Fruit fly (Drosophila melanogaster) whole organism, embryonic: ENCODE data around the gene Cdk7.

Experiments
- ATbp ChIP-seq: fragments of 200-800 bp; sonication (Bioruptor generic); optimal IDR thresholded peaks from 2 replicates; lab custom pipeline; 2017; ENCODE audit warnings: missing biosample characterization, mild to moderate bottlenecking, missing genetic modification characterization, missing genetic modification reagents
- B-H1 ChIP-seq: fragments of 200-800 bp; sonication (Bioruptor generic); IDR thresholded peaks from 3 replicates; pipeline ENCODE4 v1.3.6; 2022; ENCODE audit warnings: missing biosample characterization, missing genetic modification characterization
- B-H2 ChIP-seq: fragments of 200-800 bp; sonication (Bioruptor generic); optimal IDR thresholded peaks from 2 replicates; lab custom pipeline; 2018; ENCODE audit warnings: missing biosample characterization, mild to moderate bottlenecking, missing genetic modification characterization
- CG10147 ChIP-seq: fragments of 200-800 bp; sonication (Bioruptor generic); optimal IDR thresholded peaks from 2 replicates; lab custom pipeline; 2019; ENCODE audit warnings: missing biosample characterization, mild to moderate bottlenecking, missing genetic modification characterization, moderate library complexity
- CG10209 ChIP-seq: fragments of 200-800 bp; sonication (Bioruptor generic); optimal IDR thresholded peaks from 3 replicates; lab custom pipeline; 2017; ENCODE audit warnings: missing biosample characterization, mild to moderate bottlenecking, missing genetic modification characterization, missing genetic modification reagents
- CG11247 ChIP-seq: fragments of 200-800 bp; sonication (Bioruptor generic); IDR thresholded peaks from 2 replicates; pipeline ENCODE4 v1.3.6; 2022; ENCODE audit warnings: missing biosample characterization, missing genetic modification characterization
- CG11456 ChIP-seq: fragments of 200-800 bp; sonication (Bioruptor generic); IDR thresholded peaks from 3 replicates; pipeline ENCODE4 v1.3.6; 2022; ENCODE audit warnings: missing biosample characterization, missing genetic modification characterization
- CG11504 ChIP-seq: fragments of 200-800 bp; sonication (Bioruptor generic); optimal IDR thresholded peaks from 3 replicates; lab custom pipeline; 2019; ENCODE audit warnings: missing biosample characterization, mild to moderate bottlenecking, missing genetic modification characterization, moderate library complexity
- CG12236 ChIP-seq: fragments of 200-800 bp; sonication (Bioruptor generic); optimal IDR thresholded peaks from 2 replicates; lab custom pipeline; 2016; ENCODE audit warnings: missing biosample characterization, missing genetic modification characterization
- CG14965 ChIP-seq: fragments of 200-800 bp; sonication (Bioruptor generic); optimal IDR thresholded peaks from 2 replicates; lab custom pipeline; 2016; ENCODE audit warnings: missing biosample characterization, missing genetic modification characterization, borderline replicate concordance
- CG1647 ChIP-seq: fragments of 200-800 bp; sonication (Bioruptor generic); optimal IDR thresholded peaks from 3 replicates; lab custom pipeline; 2016; ENCODE audit warnings: missing biosample characterization, missing genetic modification characterization
- CG17359 ChIP-seq: fragments of 200-800 bp; sonication (Bioruptor generic); optimal IDR thresholded peaks from 3 replicates; lab custom pipeline; 2018; ENCODE audit warnings: missing biosample characterization, mild to moderate bottlenecking, missing genetic modification characterization, moderate library complexity
- CG17612 ChIP-seq: fragments of 200-800 bp; sonication (Bioruptor generic); IDR thresholded peaks from 2 replicates; pipeline ENCODE4 v1.3.6; 2022; ENCODE audit warnings: missing biosample characterization, missing genetic modification characterization
- CG2678 ChIP-seq: fragments of 200-800 bp; sonication (Bioruptor generic); optimal IDR thresholded peaks from 3 replicates; lab custom pipeline; 2019; ENCODE audit warnings: missing biosample characterization, mild to moderate bottlenecking, missing genetic modification characterization, moderate library complexity
- CG31224 ChIP-seq: fragments of 200-800 bp; sonication (Bioruptor generic); IDR thresholded peaks from 2 replicates; pipeline ENCODE4 v1.3.6; 2022; ENCODE audit warnings: missing biosample characterization, missing genetic modification characterization
- CG3407 ChIP-seq: fragments of 200-800 bp; sonication (Bioruptor generic); optimal IDR thresholded peaks from 2 replicates; lab custom pipeline; 2018; ENCODE audit warnings: missing biosample characterization, mild to moderate bottlenecking, missing genetic modification characterization
- CG5953 ChIP-seq: fragments of 200-800 bp; sonication (Bioruptor generic); IDR thresholded peaks from 2 replicates; pipeline ENCODE4 v1.3.6; 2022; ENCODE audit warnings: missing biosample characterization, missing genetic modification characterization
- CG7786 ChIP-seq: fragments of 200-800 bp; sonication (Bioruptor generic); optimal IDR thresholded peaks from 2 replicates; lab custom pipeline; 2016; ENCODE audit warnings: missing biosample characterization, missing genetic modification characterization
- CG7987 ChIP-seq: fragments of 200-800 bp; sonication (Bioruptor generic); optimal IDR thresholded peaks from 2 replicates; lab custom pipeline; 2018; ENCODE audit warnings: missing biosample characterization, mild to moderate bottlenecking, missing genetic modification characterization, moderate library complexity
- CG8388 ChIP-seq: fragments of 200-800 bp; sonication (Bioruptor generic); optimal IDR thresholded peaks from 2 replicates; lab custom pipeline; 2019; ENCODE audit warnings: missing biosample characterization, mild to moderate bottlenecking, missing genetic modification characterization, moderate library complexity
- CTCF ChIP-seq: fragments of 200-800 bp; sonication (Bioruptor generic); optimal IDR thresholded peaks from 2 replicates; lab custom pipeline; 2017; ENCODE audit warnings: missing biosample characterization, mild to moderate bottlenecking, missing genetic modification characterization, moderate library complexity
- CoRest ChIP-seq: fragments of 200-800 bp; sonication (Bioruptor generic); optimal IDR thresholded peaks from 3 replicates; lab custom pipeline; 2018; ENCODE audit warnings: missing biosample characterization, mild to moderate bottlenecking, missing genetic modification characterization, moderate library complexity
- CrebB ChIP-seq: fragments of 200-800 bp; sonication (Bioruptor generic); optimal IDR thresholded peaks from 3 replicates; lab custom pipeline; 2018; ENCODE audit warnings: missing biosample characterization, mild to moderate bottlenecking, missing genetic modification characterization
- D19B ChIP-seq: fragments of 200-800 bp; sonication (Bioruptor generic); optimal IDR thresholded peaks from 2 replicates; lab custom pipeline; 2017; ENCODE audit warnings: missing biosample characterization, mild to moderate bottlenecking, missing genetic modification characterization
- Dip3 ChIP-seq: fragments of 200-800 bp; sonication (Bioruptor generic); optimal IDR thresholded peaks from 3 replicates; lab custom pipeline; 2016; ENCODE audit warnings: missing biosample characterization, missing genetic modification characterization
- Drgx ChIP-seq: fragments of 200-800 bp; sonication (Bioruptor generic); IDR thresholded peaks from 2 replicates; pipeline ENCODE4 v1.3.6; 2022; ENCODE audit warnings: missing biosample characterization, missing genetic modification characterization
- Fer1 ChIP-seq: fragments of 200-800 bp; sonication (Bioruptor generic); optimal IDR thresholded peaks from 2 replicates; lab custom pipeline; 2017; ENCODE audit warnings: missing biosample characterization, mild to moderate bottlenecking, missing genetic modification characterization
- Gsc ChIP-seq: fragments of 200-800 bp; sonication (Bioruptor generic); IDR thresholded peaks from 2 replicates; pipeline ENCODE4 v1.3.6; 2022; ENCODE audit warnings: missing biosample characterization, missing genetic modification characterization
- Gug ChIP-seq: fragments of 200-800 bp; sonication (Bioruptor generic); IDR thresholded peaks from 4 replicates; pipeline ENCODE4 v1.3.6; 2022; ENCODE audit warnings: missing biosample characterization, missing genetic modification characterization
- Hand ChIP-seq: fragments of 200-800 bp; sonication (Bioruptor generic); optimal IDR thresholded peaks from 2 replicates; lab custom pipeline; 2017; ENCODE audit warnings: mild to moderate bottlenecking, missing biosample characterization, missing genetic modification reagents, missing genetic modification characterization
- Lhr ChIP-seq: fragments of 200-800 bp; sonication (Bioruptor generic); optimal IDR thresholded peaks from 3 replicates; lab custom pipeline; 2017; ENCODE audit warnings: mild to moderate bottlenecking, missing biosample characterization, missing genetic modification reagents, missing genetic modification characterization
- Sox100B ChIP-seq: fragments of 200-800 bp; sonication (Bioruptor generic); optimal IDR thresholded peaks from 3 replicates; lab custom pipeline; 2018; ENCODE audit warnings: missing biosample characterization, mild to moderate bottlenecking, missing genetic modification characterization
- ap ChIP-seq: fragments of 200-800 bp; sonication (Bioruptor generic); IDR thresholded peaks from 2 replicates; pipeline ENCODE4 v1.3.6; 2022; ENCODE audit warnings: missing biosample characterization, missing genetic modification characterization
- ara ChIP-seq: fragments of 200-800 bp; sonication (Bioruptor generic); IDR thresholded peaks from 2 replicates; pipeline ENCODE4 v1.3.6; 2022; ENCODE audit warnings: missing biosample characterization, missing genetic modification characterization
- ash1 ChIP-seq: fragments of 200-800 bp; sonication (Bioruptor generic); optimal IDR thresholded peaks from 2 replicates; lab custom pipeline; 2018; ENCODE audit warnings: missing biosample characterization, mild to moderate bottlenecking, missing genetic modification characterization
- cas ChIP-seq: fragments of 200-800 bp; sonication (Bioruptor generic); IDR thresholded peaks from 2 replicates; pipeline ENCODE4 v1.3.6; 2022; ENCODE audit warnings: missing biosample characterization, missing genetic modification characterization
- dysf ChIP-seq: fragments of 200-800 bp; sonication (Bioruptor generic); IDR thresholded peaks from 3 replicates; pipeline ENCODE4 v1.3.6; 2022; ENCODE audit warnings: missing biosample characterization, missing genetic modification characterization
- ftz-f1 ChIP-seq: fragments of 200-800 bp; sonication (Bioruptor generic); optimal IDR thresholded peaks from 2 replicates; lab custom pipeline; 2016; ENCODE audit warnings: missing biosample characterization, missing genetic modification characterization
- gem ChIP-seq: fragments of 200-800 bp; sonication (Bioruptor generic); optimal IDR thresholded peaks from 2 replicates; lab custom pipeline; 2019; ENCODE audit warnings: missing biosample characterization, mild to moderate bottlenecking, missing genetic modification characterization, moderate library complexity
- grau ChIP-seq: fragments of 200-800 bp; optimal IDR thresholded peaks from 3 replicates; lab custom pipeline; 2019; ENCODE audit warnings: missing biosample characterization, mild to moderate bottlenecking, missing genetic modification characterization, moderate library complexity
- ken ChIP-seq: fragments of 200-800 bp; sonication (Bioruptor generic); IDR thresholded peaks from 3 replicates; pipeline ENCODE4 v1.3.6; 2022; ENCODE audit warnings: missing biosample characterization, missing genetic modification characterization
- lab ChIP-seq: fragments of 200-800 bp; sonication (Bioruptor generic); optimal IDR thresholded peaks from 3 replicates; lab custom pipeline; 2017; ENCODE audit warnings: missing biosample characterization, missing genetic modification characterization, mild to moderate bottlenecking, moderate library complexity, missing genetic modification reagents
- lmd ChIP-seq: fragments of 200-800 bp; sonication (Bioruptor generic); IDR thresholded peaks from 2 replicates; pipeline ENCODE4 v1.3.6; 2022; ENCODE audit warnings: missing biosample characterization, missing genetic modification characterization
- mam ChIP-seq: fragments of 200-800 bp; sonication (Bioruptor generic); optimal IDR thresholded peaks from 3 replicates; lab custom pipeline; 2016; ENCODE audit warnings: missing biosample characterization, missing genetic modification characterization
- nerfin-2 ChIP-seq: fragments of 200-800 bp; sonication (Bioruptor generic); IDR thresholded peaks from 2 replicates; pipeline ENCODE4 v1.3.6; 2022; ENCODE audit warnings: missing biosample characterization, missing genetic modification characterization; ENCODE audit not compliant: partially characterized antibody
- nmo ChIP-seq: fragments of 200-800 bp; sonication (Bioruptor generic); optimal IDR thresholded peaks from 2 replicates; lab custom pipeline; 2018; ENCODE audit warnings: missing biosample characterization, mild to moderate bottlenecking, missing genetic modification characterization, moderate library complexity
- phol ChIP-seq: fragments of 200-800 bp; sonication (Bioruptor generic); optimal IDR thresholded peaks from 3 replicates; lab custom pipeline; 2018; ENCODE audit warnings: missing biosample characterization, mild to moderate bottlenecking, missing genetic modification characterization, moderate library complexity
- sob ChIP-seq: fragments of 200-800 bp; sonication (Bioruptor generic); IDR thresholded peaks from 2 replicates; pipeline ENCODE4 v1.3.6; 2022; ENCODE audit warnings: missing biosample characterization, missing genetic modification characterization
- sqz ChIP-seq: fragments of 200-800 bp; sonication (Bioruptor generic); optimal IDR thresholded peaks from 3 replicates; lab custom pipeline; 2018; ENCODE audit warnings: missing biosample characterization, mild to moderate bottlenecking, missing genetic modification characterization
- yki ChIP-seq: fragments of >200 bp; optimal IDR thresholded peaks from 3 replicates; lab custom pipeline; 2018

The Cdk7 gene

DNA sequence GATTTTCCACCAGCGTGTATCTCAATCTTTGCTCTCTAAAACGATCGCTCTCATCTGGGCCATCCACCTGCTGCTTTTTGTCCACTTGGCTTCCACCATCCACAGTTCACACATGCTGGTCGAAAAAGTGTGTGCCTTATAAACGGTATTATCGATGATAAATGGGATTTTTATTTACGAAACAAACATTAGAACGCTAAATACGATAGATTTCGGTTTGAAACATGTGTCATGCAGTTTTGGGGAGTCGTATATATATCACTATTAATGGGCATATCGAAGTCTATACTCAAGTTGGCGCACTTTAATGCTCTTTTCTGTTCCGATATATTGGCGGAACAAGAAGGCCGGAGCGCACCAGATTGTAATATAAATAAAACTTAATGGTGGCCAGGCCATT lies 48.3 kb upstream of the Cdk7 start (continued):
- TF ChIP-seq Fer1 (GFP tag; lab: Kevin White, UChicago) = no peak
- peak; percentile 18 for TF ChIP-seq grau
- TF ChIP-seq dysf (GFP tag; lab: Robert Waterston, UW) = peak; percentile 58; the same call in 2 of the 3 replicates
- no peak for TF ChIP-seq ap (GFP tag; lab: Robert Waterston, UW)
- no peak for TF ChIP-seq CG10209
- no peak for TF ChIP-seq sqz (GFP tag; lab: Kevin White, UChicago)
- no peak for TF ChIP-seq B-H1 (GFP tag; lab: Robert Waterston, UW)
- peak; percentile 22 for TF ChIP-seq CG11504 (tag; lab: Kevin White, UChicago)
- TF ChIP-seq CG11456 (GFP tag; lab: Robert Waterston, UW) = 0 out of 3 replicates have a peak, but pooled peaks have one; percentile 33
- no peak for TF ChIP-seq Dip3 (GFP tag; lab: Kevin White, UChicago)
- no peak for TF ChIP-seq CG12236
- peak; percentile 0 for TF ChIP-seq mam
- TF ChIP-seq CG7987 (GFP tag; lab: Kevin White, UChicago) = no peak
- peak; percentile 24 for TF ChIP-seq CG2678 (tag; lab: Kevin White, UChicago)
- no peak for TF ChIP-seq B-H2 (GFP tag; lab: Kevin White, UChicago)
- peak; percentile 28 for TF ChIP-seq D19B (GFP tag; lab: Kevin White, UChicago)
- TF ChIP-seq nerfin-2 (GFP tag; lab: Robert Waterston, UW) = no peak
- peak; percentile 15 for TF ChIP-seq nmo
- no peak for TF ChIP-seq cas (GFP tag; lab: Robert Waterston, UW)
- TF ChIP-seq CG14965 (GFP tag; lab: Kevin White, UChicago) = no peak
- TF ChIP-seq sob = 0 out of 2 replicates have a peak, but pooled peaks have one; percentile 10
- TF ChIP-seq CTCF (GFP tag; lab: Kevin White, UChicago) = no peak

DNA sequence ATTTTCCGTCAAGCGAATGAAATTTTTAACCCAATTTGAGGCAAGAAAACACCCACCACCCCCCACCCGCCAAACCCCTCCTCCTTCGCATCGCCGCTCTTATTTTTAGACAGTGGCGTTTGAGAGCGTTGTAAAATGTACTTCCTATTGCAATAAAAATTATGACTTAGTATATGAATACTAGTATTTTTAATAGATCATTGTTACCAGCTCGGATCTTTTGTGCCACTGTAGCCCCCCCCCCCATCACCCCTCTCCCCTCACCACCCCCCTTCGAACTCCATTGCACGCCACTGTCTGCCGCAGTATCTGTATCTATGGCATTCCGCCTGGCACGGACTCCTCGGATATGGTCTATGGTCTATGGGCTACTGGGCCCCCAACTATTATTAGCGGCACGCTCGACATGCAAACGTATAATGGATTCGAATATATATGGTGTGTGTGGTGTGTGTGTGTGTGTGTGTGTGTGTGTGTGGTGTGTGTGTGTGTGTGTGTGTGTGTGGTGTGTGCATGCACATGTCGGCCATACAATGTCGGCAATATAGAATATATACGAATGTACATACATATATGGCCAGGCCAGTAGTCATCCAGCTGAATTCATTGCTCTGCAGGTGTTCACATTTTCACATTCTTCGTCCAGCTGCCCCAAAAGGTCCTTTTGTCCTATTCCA lies 41.3 kb upstream of the Cdk7 start:
- TF ChIP-seq lmd (GFP tag; lab: Robert Waterston, UW) (peak; percentile 48), yki (lab: Kevin White, UChicago) (no peak), CrebB (tag; lab: Kevin White, UChicago) (no peak), CG1647 (GFP tag; lab: Kevin White, UChicago) (no peak), ash1 (GFP tag; lab: Kevin White, UChicago) (no peak), CG3407 (GFP tag; lab: Kevin White, UChicago) (no peak), CG5953 (no peak), Gug (GFP tag; lab: Robert Waterston, UW) (peak; percentile 41; the same call in 1 of the 4 replicates), phol (peak; percentile 39), ftz-f1 (GFP tag; lab: Kevin White, UChicago) (no peak), CG8388 (GFP tag; lab: Kevin White, UChicago) (no peak), CG17359 (tag; lab: Kevin White, UChicago) (peak; percentile 54), Lhr (no peak), CG11247 (no peak), Gsc (GFP tag; lab: Robert Waterston, UW) (0 out of 2 replicates have a peak, but pooled peaks have one; percentile 24), CG17612 (GFP tag; lab: Robert Waterston, UW) (no peak), CoRest (tag; lab: Kevin White, UChicago) (peak; percentile 6), Hand (GFP tag; lab: Kevin White, UChicago) (no peak), gem (peak; percentile 47), CG10147 (no peak), ATbp (GFP tag; lab: Kevin White, UChicago) (peak; percentile 27), Sox100B (GFP tag; lab: Kevin White, UChicago) (no peak), CG31224 (GFP tag; lab: Robert Waterston, UW) (no peak), CG7786 (GFP tag; lab: Kevin White, UChicago) (no peak), ken (GFP tag; lab: Robert Waterston, UW) (0 out of 3 replicates have a peak, but pooled peaks have one; percentile 29), lab (GFP tag; lab: Kevin White, UChicago) (peak; percentile 23), Drgx (GFP tag; lab: Robert Waterston, UW) (peak; percentile 15; the same call in 1 of the 2 replicates), ara (0 out of 2 replicates have a peak, but pooled peaks have one; percentile 38)
